Worm (Caenorhabditis elegans): ENCODE data around the gene T03E6.8.

The T03E6.8 gene

DNA sequence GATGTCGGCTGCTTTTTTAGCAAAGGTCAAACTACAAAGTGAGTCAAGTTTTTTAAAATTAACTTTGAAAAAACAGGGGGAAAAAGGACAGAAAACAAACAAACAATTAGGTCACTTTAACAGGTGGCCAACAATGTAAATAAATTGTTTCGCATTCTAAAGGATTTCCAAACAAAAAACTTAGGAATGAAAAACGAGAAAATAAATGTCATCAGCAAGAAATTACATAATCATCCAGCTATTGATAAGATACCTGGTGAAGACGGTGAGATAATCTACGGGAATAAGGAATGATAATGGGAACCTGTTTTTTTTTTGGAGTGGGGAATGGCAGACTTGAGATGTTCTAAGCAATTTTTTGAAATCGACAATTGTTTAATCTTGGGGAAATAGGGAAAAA lies 6.9 kb downstream of the T03E6.8 start:
- no peak for TF ChIP-seq pax-1 (tag; optimal IDR thresholded peaks at IDR 0.05)
- peak; percentile 50 for TF ChIP-seq elt-2 (tag; optimal IDR thresholded peaks at IDR 0.05)

DNA sequence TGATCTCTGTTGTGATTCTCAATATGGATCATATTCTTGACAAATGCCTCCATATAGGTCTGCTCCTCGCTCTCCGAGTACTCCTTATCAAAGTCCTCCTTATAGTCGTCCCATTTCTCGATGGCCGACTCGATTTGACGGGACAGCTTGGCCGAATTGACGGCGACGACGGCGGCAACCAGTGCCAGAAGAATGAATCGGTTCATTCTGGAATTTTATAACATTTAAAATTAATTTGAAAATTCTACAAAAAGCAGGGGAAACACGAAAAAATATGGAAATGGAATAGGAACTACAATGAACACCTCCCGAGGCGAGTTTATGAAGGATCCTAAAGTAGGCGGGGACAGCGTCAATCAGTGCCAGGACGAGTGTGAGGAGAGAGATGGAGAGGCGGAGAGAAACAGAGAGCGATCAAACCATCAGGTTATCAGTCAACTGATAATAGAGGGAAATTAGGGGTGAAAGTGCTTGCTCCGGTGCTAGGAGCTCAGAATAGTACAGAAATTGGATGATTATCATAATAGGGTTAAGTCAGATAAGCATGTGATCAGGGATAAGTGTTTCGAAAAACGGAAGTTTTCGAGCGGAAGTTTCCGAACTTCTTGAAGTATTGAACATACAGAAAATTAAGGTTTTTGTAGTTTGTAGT lies 7.7 kb downstream of the T03E6.8 start, which contains the start of gene cpl-1:
cpl-1 (minus strand) TSS at position 207 of the 652 bp plus-strand sequence.
- peak; percentile 82 for TF ChIP-seq elt-2 (tag; optimal IDR thresholded peaks at IDR 0.05)
- no peak for TF ChIP-seq unc-3 (GFP tag; conservative IDR thresholded peaks at IDR 0.05)
- no peak for TF ChIP-seq unc-3 (tag; optimal IDR thresholded peaks at IDR 0.05)

DNA sequence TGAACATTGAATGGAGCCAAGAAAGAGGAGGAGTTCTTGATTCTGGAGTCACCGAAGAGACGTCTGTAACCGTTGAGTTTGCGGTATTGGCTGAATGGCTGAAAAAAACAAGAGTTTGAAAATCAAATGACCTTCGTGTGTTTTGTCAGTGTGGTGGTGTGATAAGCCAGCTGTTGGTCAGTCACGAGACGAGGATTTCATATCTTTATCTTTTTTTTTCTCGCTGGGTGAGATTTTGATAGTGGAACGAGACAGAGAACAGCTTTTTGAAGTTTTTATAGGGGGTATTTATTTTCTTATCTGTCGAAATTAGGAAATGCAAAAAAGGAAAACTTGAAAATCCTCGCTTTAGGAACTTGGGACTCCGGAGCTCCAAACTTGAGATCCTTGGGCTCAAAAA lies 8.5 kb downstream of the T03E6.8 start:
- TF ChIP-seq C08G9.2 (tag; optimal IDR thresholded peaks at IDR 0.05) (no peak), ceh-14 (tag; optimal IDR thresholded peaks at IDR 0.05) (no peak), pat-9 (tag; optimal IDR thresholded peaks at IDR 0.05) (no peak), ceh-48 (tag; optimal IDR thresholded peaks at IDR 0.05) (no peak), K02D7.2 (tag; optimal IDR thresholded peaks at IDR 0.05) (no peak)

DNA sequence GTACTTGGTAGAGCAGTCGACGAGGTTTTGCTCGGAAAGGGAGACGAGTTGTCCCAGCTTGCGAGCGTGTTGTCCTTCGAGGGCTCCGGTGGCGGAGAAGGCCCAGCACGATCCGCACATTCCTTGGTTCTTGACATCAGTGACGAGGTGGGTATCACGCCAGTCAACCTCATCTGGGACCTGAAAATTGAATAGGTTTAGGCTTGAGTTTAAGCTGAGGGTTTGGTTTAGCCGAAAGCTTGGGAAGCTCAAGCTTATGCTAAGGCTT lies 9.3 kb downstream of the T03E6.8 start:
- TF ChIP-seq elt-4 (tag; optimal IDR thresholded peaks at IDR 0.05): peak; percentile 20
- TF ChIP-seq rnt-1 (tag; optimal IDR thresholded peaks at IDR 0.05): no peak
- no peak for TF ChIP-seq fkh-6 (tag; optimal IDR thresholded peaks at IDR 0.05)
- no peak for TF ChIP-seq sox-4 (tag; optimal IDR thresholded peaks at IDR 0.05)

DNA sequence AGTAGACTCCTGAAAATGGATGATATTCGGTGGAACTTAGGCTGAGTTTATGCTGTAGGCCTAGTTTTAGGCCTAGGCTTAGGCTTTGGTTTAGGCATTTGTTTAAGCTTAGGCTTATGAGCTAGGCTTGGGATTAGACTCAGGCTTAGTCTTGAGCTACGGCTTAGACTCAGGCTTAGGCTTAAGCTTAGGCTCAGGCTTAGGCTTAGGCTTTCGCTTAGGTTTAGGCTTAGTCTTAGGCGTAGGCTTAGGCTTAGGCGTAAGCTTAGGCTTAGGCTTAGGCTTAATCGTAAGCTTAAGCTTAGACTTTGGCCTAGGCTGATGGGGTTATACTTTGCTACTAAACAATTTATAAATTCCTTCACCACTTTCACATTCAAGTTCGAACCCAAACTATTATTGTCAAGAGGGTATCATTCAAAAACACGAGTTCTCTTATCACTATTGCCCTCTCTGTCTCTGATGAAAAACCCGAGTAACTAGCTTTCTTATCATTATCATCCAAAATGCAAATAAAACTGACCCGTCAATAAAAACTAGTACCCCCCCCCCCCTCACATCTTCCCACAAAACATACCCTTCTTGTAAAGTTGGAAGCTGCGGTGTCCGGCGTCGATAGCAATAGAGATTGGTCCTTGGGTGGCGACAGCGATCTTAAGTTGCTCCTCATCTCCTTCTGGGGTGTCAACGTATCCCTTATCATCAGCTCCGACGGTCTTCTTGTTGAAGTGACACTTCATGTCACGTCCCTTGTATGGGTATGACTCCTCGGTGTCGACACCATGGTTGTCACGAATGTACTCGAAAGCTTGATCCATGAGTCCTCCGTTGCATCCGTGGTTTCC lies 9.8 kb downstream of the T03E6.8 start:
- peak; percentile 85 for TF ChIP-seq dve-1 (tag; optimal IDR thresholded peaks at IDR 0.05)
- no peak for TF ChIP-seq che-1 (tag; optimal IDR thresholded peaks at IDR 0.05)
- TF ChIP-seq elt-2 (tag; optimal IDR thresholded peaks at IDR 0.05): peak; percentile 81
- no peak for TF ChIP-seq ceh-19 (GFP tag; optimal IDR thresholded peaks at IDR 0.05)
- TF ChIP-seq hlh-13 (GFP tag; optimal IDR thresholded peaks at IDR 0.05): peak; percentile 4

DNA sequence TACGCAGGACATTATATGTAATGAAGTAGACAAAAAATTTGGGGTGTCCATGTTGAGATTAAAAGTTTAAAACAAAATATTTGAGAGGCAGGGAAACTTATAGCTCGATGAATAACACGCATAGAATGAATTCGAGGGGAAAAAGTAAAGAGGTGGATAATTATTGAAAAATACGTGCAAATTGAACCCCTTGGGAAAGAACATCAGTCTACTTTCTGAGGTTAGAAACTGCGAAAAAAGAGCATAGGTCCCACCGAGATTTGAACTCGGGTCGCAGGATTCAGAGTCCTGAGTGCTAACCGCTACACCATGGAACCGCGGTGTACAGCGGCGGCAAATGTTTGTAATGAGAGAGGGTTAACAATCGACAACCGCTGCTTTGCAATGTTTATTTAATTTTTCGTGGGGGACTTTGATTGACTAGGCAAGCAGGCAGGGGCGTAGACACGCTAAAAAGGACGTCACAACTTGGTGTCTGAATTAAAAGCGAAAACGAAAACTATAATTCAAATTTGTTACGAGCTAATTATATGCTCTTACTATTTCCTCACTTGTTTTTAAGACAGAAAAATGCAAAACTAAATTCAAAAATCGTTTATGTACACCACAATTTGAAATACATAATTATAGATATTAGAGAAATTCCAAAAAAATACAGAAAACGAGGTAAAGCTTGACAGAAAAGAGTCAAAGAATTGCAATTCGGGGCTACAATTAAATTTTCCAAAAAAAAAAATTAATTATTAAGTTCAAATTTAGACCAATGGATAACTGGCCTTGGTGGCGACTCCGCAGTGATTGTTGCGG lies 10.8 kb downstream of the T03E6.8 start, which contains the start of gene srh-269:
srh-269 (minus strand) TSS at position 51 of the 807 bp plus-strand sequence.
- peak; percentile 69 for TF ChIP-seq ceh-6 (GFP tag; optimal IDR thresholded peaks at IDR 0.05)
- no peak for TF ChIP-seq ceh-30 (tag; optimal IDR thresholded peaks at IDR 0.05)
- TF ChIP-seq pat-9 (tag; optimal IDR thresholded peaks at IDR 0.05): peak; percentile 56
- peak; percentile 71 for TF ChIP-seq syd-9 (tag; optimal IDR thresholded peaks at IDR 0.05)
- no peak for TF ChIP-seq unc-42 (tag; optimal IDR thresholded peaks at IDR 0.05)
- TF ChIP-seq unc-55 (GFP tag; optimal IDR thresholded peaks at IDR 0.05): no peak
- peak; percentile 13 for TF ChIP-seq ceh-9 (tag; optimal IDR thresholded peaks at IDR 0.05)
- peak; percentile 1 for TF ChIP-seq zip-5 (tag; optimal IDR thresholded peaks at IDR 0.05)
- peak; percentile 53 for TF ChIP-seq nhr-232 (tag; optimal IDR thresholded peaks at IDR 0.05)
- peak; percentile 46 for TF ChIP-seq ttx-3 (tag; optimal IDR thresholded peaks at IDR 0.05)
- TF ChIP-seq ceh-14 (tag; optimal IDR thresholded peaks at IDR 0.05): peak; percentile 74
- TF ChIP-seq tbx-2 (tag; optimal IDR thresholded peaks at IDR 0.05): peak; percentile 43
- TF ChIP-seq che-1 (tag; optimal IDR thresholded peaks at IDR 0.05): peak; percentile 79
- no peak for TF ChIP-seq ama-1 (optimal IDR thresholded peaks at IDR 0.05)
- peak; percentile 31 for TF ChIP-seq pqm-1 (tag; optimal IDR thresholded peaks at IDR 0.05)
- peak; percentile 15 for TF ChIP-seq fax-1 (tag; optimal IDR thresholded peaks at IDR 0.05)
- TF ChIP-seq nhr-11 (tag; optimal IDR thresholded peaks at IDR 0.05): no peak
- no peak for TF ChIP-seq elt-4 (tag; optimal IDR thresholded peaks at IDR 0.05)
- TF ChIP-seq unc-86 (tag; optimal IDR thresholded peaks at IDR 0.05): peak; percentile 33
- TF ChIP-seq pha-2 (tag; optimal IDR thresholded peaks at IDR 0.05): peak; percentile 70
- TF ChIP-seq ceh-24 (tag; optimal IDR thresholded peaks at IDR 0.05): no peak
- no peak for TF ChIP-seq odd-2 (tag; optimal IDR thresholded peaks at IDR 0.05)
- TF ChIP-seq ahr-1 (tag; optimal IDR thresholded peaks at IDR 0.05): peak; percentile 11
- no peak for TF ChIP-seq pha-4 (tag; optimal IDR thresholded peaks at IDR 0.05)
- no peak for TF ChIP-seq unc-3 (GFP tag; conservative IDR thresholded peaks at IDR 0.05)
- peak; percentile 32 for TF ChIP-seq unc-3 (tag; optimal IDR thresholded peaks at IDR 0.05)
- TF ChIP-seq ceh-48 (tag; optimal IDR thresholded peaks at IDR 0.05): peak; percentile 24
- TF ChIP-seq hlh-15 (tag; optimal IDR thresholded peaks at IDR 0.05): peak; percentile 49
- no peak for TF ChIP-seq sox-2 (GFP tag; IDR thresholded peaks at IDR 0.05)
